Fruit fly (Drosophila melanogaster): ENCODE results near the gene CG11357.

CG11357 gene

DNA sequence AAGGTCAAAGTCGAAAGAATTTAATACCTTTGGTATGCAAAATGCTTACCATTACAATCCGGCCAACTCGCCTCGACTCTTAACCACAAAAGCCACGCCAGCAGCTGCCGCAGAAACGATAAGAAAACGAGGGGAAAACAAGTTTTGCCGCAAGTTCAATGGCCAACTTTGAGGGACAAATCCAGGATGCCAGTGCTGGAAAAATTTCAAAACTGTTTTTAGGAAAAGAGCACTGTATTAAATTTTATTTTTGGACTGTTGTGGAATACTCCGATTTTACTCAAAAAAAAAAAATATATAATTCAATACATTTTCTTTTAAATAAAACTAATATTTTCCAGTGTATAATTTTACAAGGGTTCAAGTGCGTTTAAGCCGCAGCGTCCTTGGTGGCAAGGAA is 47.2 kb upstream of the CG11357 start:
- TF ChIP-seq rgr (GFP tag; optimal IDR thresholded peaks at IDR 0.05) = peak; percentile 73
- TF ChIP-seq Hr78 (GFP tag; optimal IDR thresholded peaks at IDR 0.05) = no peak
- TF ChIP-seq dsf (GFP tag; optimal IDR thresholded peaks at IDR 0.05; ENCODE audit: borderline replicate concordance) = no peak
- peak; percentile 74 for TF ChIP-seq OdsH (GFP tag; optimal IDR thresholded peaks at IDR 0.05)
- no peak for TF ChIP-seq sv (GFP tag; optimal IDR thresholded peaks at IDR 0.05)
- TF ChIP-seq foxo (GFP tag; optimal IDR thresholded peaks at IDR 0.05) = peak in 1 of 2 experiments; percentile 74
- TF ChIP-seq dl (GFP tag; optimal IDR thresholded peaks at IDR 0.05; ENCODE audit: insufficient read depth in 1 of 2, partially characterized antibody in 2 of 2) = no peak
- TF ChIP-seq tai (GFP tag; optimal IDR thresholded peaks at IDR 0.05) = peak; percentile 30
- peak; percentile 74 for TF ChIP-seq psq (GFP tag; optimal IDR thresholded peaks at IDR 0.05)
- TF ChIP-seq br (GFP tag; optimal IDR thresholded peaks at IDR 0.05) = peak; percentile 69
- no peak for TF ChIP-seq N (GFP tag; optimal IDR thresholded peaks at IDR 0.05)
- peak; percentile 34 for TF ChIP-seq CG9705 (GFP tag; optimal IDR thresholded peaks at IDR 0.05)
- TF ChIP-seq pan (optimal IDR thresholded peaks at IDR 0.05) = no peak
- TF ChIP-seq Dif (GFP tag; optimal IDR thresholded peaks at IDR 0.05; ENCODE audit: partially characterized antibody) = no peak
- TF ChIP-seq lola (GFP tag; optimal IDR thresholded peaks at IDR 0.05) = no peak
- no peak for TF ChIP-seq CG32264 (GFP tag; optimal IDR thresholded peaks at IDR 0.05)
- no peak for TF ChIP-seq Dfd (GFP tag; optimal IDR thresholded peaks at IDR 0.05)
- no peak for TF ChIP-seq Vsx2 (GFP tag; optimal IDR thresholded peaks at IDR 0.05; ENCODE audit: partially characterized antibody)
- TF ChIP-seq ey (GFP tag; optimal IDR thresholded peaks at IDR 0.05) = peak; percentile 54
- peak; percentile 78 for TF ChIP-seq h (GFP tag; optimal IDR thresholded peaks at IDR 0.05)
- TF ChIP-seq Jra (GFP tag; optimal IDR thresholded peaks at IDR 0.05) = no peak
- peak; percentile 10 for TF ChIP-seq CrebA (GFP tag; optimal IDR thresholded peaks at IDR 0.05; ENCODE audit: borderline replicate concordance)
- TF ChIP-seq jim (GFP tag; optimal IDR thresholded peaks at IDR 0.05) = no peak
- no peak for TF ChIP-seq GATAd (GFP tag; optimal IDR thresholded peaks at IDR 0.05)
- peak; percentile 71 for TF ChIP-seq fru (GFP tag; optimal IDR thresholded peaks at IDR 0.05)
- no peak for TF ChIP-seq usp (GFP tag; optimal IDR thresholded peaks at IDR 0.05)
- TF ChIP-seq sage (GFP tag; optimal IDR thresholded peaks at IDR 0.05) = peak; percentile 64
- no peak for TF ChIP-seq Myc (optimal IDR thresholded peaks at IDR 0.05)
- TF ChIP-seq woc (GFP tag; optimal IDR thresholded peaks at IDR 0.05) = peak; percentile 55
- TF ChIP-seq Rel (GFP tag; optimal IDR thresholded peaks at IDR 0.05) = no peak
- TF ChIP-seq Rel (tag; optimal IDR thresholded peaks at IDR 0.05) = no peak
- peak; percentile 41 for TF ChIP-seq Hnf4 (GFP tag; optimal IDR thresholded peaks at IDR 0.05)
- TF ChIP-seq Hr83 (GFP tag; optimal IDR thresholded peaks at IDR 0.05; ENCODE audit: poor library complexity, severe bottlenecking) = no peak
- peak; percentile 48 for TF ChIP-seq dmrt93B (GFP tag; optimal IDR thresholded peaks at IDR 0.05)
- TF ChIP-seq Mio (GFP tag; optimal IDR thresholded peaks at IDR 0.05) = no peak
- TF ChIP-seq HLH106 (tag; optimal IDR thresholded peaks at IDR 0.05) = peak; percentile 76
- TF ChIP-seq Sp1 (GFP tag; optimal IDR thresholded peaks at IDR 0.05) = peak; percentile 73
- TF ChIP-seq Abd-B (GFP tag; optimal IDR thresholded peaks at IDR 0.05) = no peak
- peak; percentile 70 for TF ChIP-seq brk (GFP tag; optimal IDR thresholded peaks at IDR 0.05)

DNA sequence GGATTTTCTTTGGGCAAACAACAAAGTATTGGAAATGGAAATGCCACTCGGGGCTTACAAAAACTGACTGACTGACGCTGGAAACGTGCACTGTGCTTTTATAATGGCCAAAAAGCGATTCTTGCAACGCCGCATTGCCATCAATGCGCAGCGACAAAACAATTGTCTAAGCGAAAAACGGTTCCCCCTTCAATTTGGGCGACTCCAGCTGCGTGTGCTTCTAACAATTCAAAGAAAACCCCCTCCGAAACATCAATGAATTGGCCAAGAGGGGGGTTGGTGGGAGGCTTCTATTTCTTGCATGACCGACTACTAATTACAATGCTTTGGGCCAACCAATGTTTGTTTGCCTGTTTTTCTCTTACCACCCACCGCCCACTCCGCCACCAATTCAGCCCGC is 44.2 kb upstream of the CG11357 start, which contains the start of gene CG13721:
Gene CG13721 (minus strand): TSS at position 101 of the 400 bp plus-strand sequence.
- TF ChIP-seq CG32264 (GFP tag; optimal IDR thresholded peaks at IDR 0.05) (no peak), dmrt93B (GFP tag; optimal IDR thresholded peaks at IDR 0.05) (no peak), dl (GFP tag; optimal IDR thresholded peaks at IDR 0.05; ENCODE audit: insufficient read depth in 1 of 2, partially characterized antibody in 2 of 2) (no peak), GATAd (GFP tag; optimal IDR thresholded peaks at IDR 0.05) (no peak), rgr (GFP tag; optimal IDR thresholded peaks at IDR 0.05) (no peak), Vsx2 (GFP tag; optimal IDR thresholded peaks at IDR 0.05; ENCODE audit: partially characterized antibody) (no peak), usp (GFP tag; optimal IDR thresholded peaks at IDR 0.05) (no peak), OdsH (GFP tag; optimal IDR thresholded peaks at IDR 0.05) (no peak), jim (GFP tag; optimal IDR thresholded peaks at IDR 0.05) (no peak), dsf (GFP tag; optimal IDR thresholded peaks at IDR 0.05; ENCODE audit: borderline replicate concordance) (no peak), Dfd (GFP tag; optimal IDR thresholded peaks at IDR 0.05) (no peak), Abd-B (GFP tag; optimal IDR thresholded peaks at IDR 0.05) (no peak), brk (GFP tag; optimal IDR thresholded peaks at IDR 0.05) (no peak)
